Fruit fly (Drosophila melanogaster) whole organism, prepupa: ENCODE measurements around the gene kek5.

Source experiments
- Blimp-1 ChIP-seq: fragments of 200-800 bp; sonication (Bioruptor generic); optimal IDR thresholded peaks from 3 replicates; lab custom pipeline; 2017; ENCODE audit warnings: missing biosample characterization, missing genetic modification characterization, mild to moderate bottlenecking, moderate library complexity, missing genetic modification reagents
- CG10631 ChIP-seq: fragments of 200-800 bp; sonication (Bioruptor generic); optimal IDR thresholded peaks from 2 replicates; lab custom pipeline; 2016; ENCODE audit warnings: missing biosample characterization, missing genetic modification characterization
- CG10669 ChIP-seq: fragments of 200-800 bp; sonication (Bioruptor generic); optimal IDR thresholded peaks from 3 replicates; lab custom pipeline; 2018; ENCODE audit warnings: missing biosample characterization, mild to moderate bottlenecking, missing genetic modification characterization, moderate library complexity
- CG11294 ChIP-seq: fragments of 200-800 bp; sonication (Bioruptor generic); IDR thresholded peaks from 2 replicates; pipeline ENCODE4 v1.3.6; 2022; ENCODE audit warnings: missing biosample characterization, missing genetic modification characterization
- CG11902 ChIP-seq: fragments of 200-800 bp; sonication (Bioruptor generic); optimal IDR thresholded peaks from 3 replicates; lab custom pipeline; 2016; ENCODE audit warnings: missing biosample characterization, missing genetic modification characterization
- CG15336 ChIP-seq: fragments of 200-800 bp; sonication (Bioruptor generic); IDR thresholded peaks from 2 replicates; pipeline ENCODE4 v1.3.6; 2022; ENCODE audit warnings: missing biosample characterization, missing genetic modification characterization
- CG3032 ChIP-seq: fragments of 200-800 bp; optimal IDR thresholded peaks from 2 replicates; lab custom pipeline; 2019; ENCODE audit warnings: missing biosample characterization, mild to moderate bottlenecking, missing genetic modification characterization, moderate library complexity
- CG31627 ChIP-seq: fragments of 200-800 bp; sonication (Bioruptor generic); optimal IDR thresholded peaks from 3 replicates; lab custom pipeline; 2016; ENCODE audit warnings: missing biosample characterization, missing genetic modification characterization
- CG3919 ChIP-seq: fragments of 200-800 bp; sonication (Bioruptor generic); optimal IDR thresholded peaks from 3 replicates; lab custom pipeline; 2016; ENCODE audit warnings: missing biosample characterization, missing genetic modification characterization
- CG6163 ChIP-seq: fragments of 200-800 bp; sonication (Bioruptor generic); IDR thresholded peaks from 3 replicates; pipeline ENCODE4 v1.3.6; 2022; ENCODE audit warnings: missing biosample characterization, missing genetic modification characterization
- CG6276 ChIP-seq: fragments of 200-800 bp; sonication (Bioruptor generic); optimal IDR thresholded peaks from 2 replicates; lab custom pipeline; 2017; ENCODE audit warnings: missing biosample characterization, mild to moderate bottlenecking, missing genetic modification characterization
- CG6792 ChIP-seq: fragments of 200-800 bp; sonication (Bioruptor generic); optimal IDR thresholded peaks from 3 replicates; lab custom pipeline; 2016; ENCODE audit warnings: missing biosample characterization, missing genetic modification characterization
- CG6854 ChIP-seq: fragments of 200-800 bp; sonication (Bioruptor generic); optimal IDR thresholded peaks from 2 replicates; lab custom pipeline; 2017; ENCODE audit warnings: missing biosample characterization, mild to moderate bottlenecking, missing genetic modification characterization
- CG7368 ChIP-seq: fragments of 200-800 bp; sonication (Bioruptor generic); optimal IDR thresholded peaks from 3 replicates; lab custom pipeline; 2016; ENCODE audit warnings: missing biosample characterization, missing genetic modification characterization
- CG8319 ChIP-seq: fragments of 200-800 bp; sonication (Bioruptor generic); optimal IDR thresholded peaks from 3 replicates; lab custom pipeline; 2016; ENCODE audit warnings: missing biosample characterization, missing genetic modification characterization
- CG8632 ChIP-seq: fragments of 200-800 bp; sonication (Bioruptor generic); optimal IDR thresholded peaks from 3 replicates; lab custom pipeline; 2016; ENCODE audit warnings: missing biosample characterization, missing genetic modification characterization
- CG9139 ChIP-seq: fragments of 200-800 bp; sonication (Bioruptor generic); optimal IDR thresholded peaks from 3 replicates; lab custom pipeline; 2017; ENCODE audit warnings: missing biosample characterization, mild to moderate bottlenecking, missing genetic modification characterization
- Eip75B ChIP-seq: fragments of 200-800 bp; sonication (Bioruptor generic); optimal IDR thresholded peaks from 3 replicates; lab custom pipeline; 2016; ENCODE audit warnings: missing biosample characterization, missing genetic modification characterization
- Eip78C ChIP-seq: fragments of 200-800 bp; sonication (Bioruptor generic); peaks from one replicate; lab custom pipeline; 2016; ENCODE audit warnings: missing biosample characterization, missing genetic modification characterization
- Eip93F ChIP-seq: fragments of 200-800 bp; sonication (Bioruptor generic); optimal IDR thresholded peaks from 2 replicates; lab custom pipeline; 2016; ENCODE audit warnings: missing biosample characterization, mild to moderate bottlenecking, missing genetic modification characterization
- Ets96B ChIP-seq: fragments of 200-800 bp; optimal IDR thresholded peaks from 2 replicates; lab custom pipeline; 2019; ENCODE audit warnings: missing biosample characterization, mild to moderate bottlenecking, missing genetic modification characterization, moderate library complexity
- Gug ChIP-seq: fragments of 200-800 bp; sonication (Bioruptor generic); IDR thresholded peaks from 2 replicates; pipeline ENCODE4 v1.3.6; 2022; ENCODE audit warnings: missing biosample characterization, missing genetic modification characterization
- Hr38 ChIP-seq: sonication (Bioruptor generic); optimal IDR thresholded peaks from 2 replicates; lab custom pipeline; 2016; ENCODE audit warnings: missing biosample characterization, missing genetic modification characterization
- Hr39 ChIP-seq: fragments of 200-800 bp; sonication (Bioruptor generic); optimal IDR thresholded peaks from 2 replicates; lab custom pipeline; 2016; ENCODE audit warnings: missing biosample characterization, missing genetic modification characterization
- Hr4 ChIP-seq: fragments of 200-800 bp; sonication (Bioruptor generic); optimal IDR thresholded peaks from 3 replicates; lab custom pipeline; 2016; ENCODE audit warnings: missing biosample characterization, missing genetic modification characterization
- Lpt ChIP-seq: fragments of 200-800 bp; sonication (Bioruptor generic); optimal IDR thresholded peaks from 3 replicates; lab custom pipeline; 2016; ENCODE audit warnings: missing biosample characterization, missing genetic modification characterization
- Met ChIP-seq: fragments of 200-800 bp; sonication (Bioruptor generic); optimal IDR thresholded peaks from 3 replicates; lab custom pipeline; 2016; ENCODE audit warnings: missing biosample characterization, missing genetic modification characterization
- OdsH ChIP-seq: fragments of 200-800 bp; sonication (Bioruptor generic); optimal IDR thresholded peaks from 3 replicates; lab custom pipeline; 2016; ENCODE audit warnings: missing biosample characterization, missing genetic modification characterization
- Smox ChIP-seq: fragments of 200-800 bp; sonication (Bioruptor generic); optimal IDR thresholded peaks from 3 replicates; lab custom pipeline; 2016; ENCODE audit warnings: missing biosample characterization, missing genetic modification characterization
- Sox14 ChIP-seq: fragments of 200-800 bp; sonication (Bioruptor generic); optimal IDR thresholded peaks from 3 replicates; lab custom pipeline; 2016; ENCODE audit warnings: missing biosample characterization, missing genetic modification characterization
- Sox15 ChIP-seq: fragments of 200-800 bp; sonication (Bioruptor generic); optimal IDR thresholded peaks from 3 replicates; lab custom pipeline; 2016; ENCODE audit warnings: missing biosample characterization, missing genetic modification characterization
- achi ChIP-seq: fragments of 200-800 bp; sonication (Bioruptor generic); optimal IDR thresholded peaks from 3 replicates; lab custom pipeline; 2016; ENCODE audit warnings: missing biosample characterization, missing genetic modification characterization
- acj6 ChIP-seq: fragments of 200-800 bp; sonication (Bioruptor generic); optimal IDR thresholded peaks from 3 replicates; lab custom pipeline; 2016; ENCODE audit warnings: missing biosample characterization, missing genetic modification characterization
- dac ChIP-seq: fragments of 200-800 bp; sonication (Bioruptor generic); optimal IDR thresholded peaks from 2 replicates; lab custom pipeline; 2017; ENCODE audit warnings: missing biosample characterization, mild to moderate bottlenecking, missing genetic modification characterization
- eg ChIP-seq: fragments of 200-800 bp; sonication (Bioruptor generic); IDR thresholded peaks from 3 replicates; pipeline ENCODE4 v1.3.6; 2022; ENCODE audit warnings: missing biosample characterization, missing genetic modification characterization
- esn ChIP-seq: fragments of 200-800 bp; sonication (Bioruptor generic); optimal IDR thresholded peaks from 2 replicates; lab custom pipeline; 2016; ENCODE audit warnings: missing biosample characterization, mild to moderate bottlenecking, missing genetic modification characterization, moderate library complexity
- fkh ChIP-seq: fragments of 200-800 bp; sonication (Bioruptor generic); optimal IDR thresholded peaks from 3 replicates; lab custom pipeline; 2017; ENCODE audit warnings: missing biosample characterization, mild to moderate bottlenecking, missing genetic modification characterization, moderate library complexity
- lz ChIP-seq: fragments of 200-800 bp; sonication (Bioruptor generic); optimal IDR thresholded peaks from 3 replicates; lab custom pipeline; 2016; ENCODE audit warnings: missing biosample characterization, missing genetic modification characterization
- net ChIP-seq: fragments of 200-800 bp; sonication (Bioruptor generic); optimal IDR thresholded peaks from 3 replicates; lab custom pipeline; 2016; ENCODE audit warnings: missing biosample characterization, missing genetic modification characterization
- salr ChIP-seq, 2 experiments: fragments of 200-800 bp; sonication (Bioruptor generic); optimal IDR thresholded peaks; 3 replicates each; lab custom pipeline; 2016 to 2018; ENCODE audit warnings: missing biosample characterization in 2 of 2, missing genetic modification characterization in 2 of 2, mild to moderate bottlenecking in 1 of 2
- ss ChIP-seq, 2 experiments: fragments of 200-800 bp; sonication (Bioruptor generic); optimal IDR thresholded peaks; 2 replicates in 1 of 2; 3 replicates in 1 of 2; lab custom pipeline; 2017 to 2018; ENCODE audit warnings: mild to moderate bottlenecking in 2 of 2, missing biosample characterization in 2 of 2, missing genetic modification characterization in 2 of 2, moderate library complexity in 1 of 2
- svp ChIP-seq: fragments of 200-800 bp; sonication (Bioruptor generic); peaks from one replicate; lab custom pipeline; 2016; ENCODE audit warnings: missing biosample characterization, missing genetic modification characterization
- topi ChIP-seq: fragments of 200-800 bp; sonication (Bioruptor generic); optimal IDR thresholded peaks from 3 replicates; lab custom pipeline; 2016; ENCODE audit warnings: missing biosample characterization, missing genetic modification characterization
- vri ChIP-seq: fragments of 200-800 bp; sonication (Bioruptor generic); optimal IDR thresholded peaks from 3 replicates; lab custom pipeline; 2016; ENCODE audit warnings: missing biosample characterization, mild to moderate bottlenecking, missing genetic modification characterization

Gene kek5

dm6 chrX:19504170-19504765, 151.3 kb downstream of the kek5 start:
- no peak for TF ChIP-seq CG6792 (GFP tag; lab: Kevin White, UChicago)
- TF ChIP-seq, all 60 proteins: peak for 0

- TF ChIP-seq net (GFP tag; lab: Kevin White, UChicago) (no peak), Eip78C (GFP tag; lab: Kevin White, UChicago) (peak; percentile 73), Sox14 (GFP tag; lab: Kevin White, UChicago) (peak; percentile 32), CG10669 (no peak), eg (GFP tag; lab: Robert Waterston, UW) (0 out of 3 replicates have a peak, but pooled peaks have one; percentile 30), topi (no peak), esn (peak; percentile 37), Blimp-1 (peak; percentile 93), CG9139 (no peak), CG15336 (GFP tag; lab: Robert Waterston, UW) (0 out of 2 replicates have a peak, but pooled peaks have one; percentile 14), CG8632 (no peak), svp (GFP tag; lab: Kevin White, UChicago) (peak; percentile 93), CG6854 (peak; percentile 35), CG3919 (peak; percentile 0), ss (GFP tag; optimal IDR thresholded peaks at IDR 0.05; lab: Kevin White, UChicago) (peak in 1 of 2 experiments; percentile 31), CG6276 (GFP tag; lab: Kevin White, UChicago) (no peak), dac (GFP tag; lab: Kevin White, UChicago) (no peak), CG3032 (no peak), Smox (GFP tag; lab: Kevin White, UChicago) (peak; percentile 25), vri (no peak), Lpt (GFP tag; lab: Kevin White, UChicago) (no peak), CG31627 (GFP tag; lab: Kevin White, UChicago) (peak; percentile 27), Eip93F (GFP tag; lab: Kevin White, UChicago) (no peak), Eip75B (GFP tag; lab: Kevin White, UChicago) (peak; percentile 41), CG10631 (GFP tag; lab: Kevin White, UChicago) (no peak), achi (no peak), Hr38 (GFP tag; lab: Kevin White, UChicago) (no peak), Ets96B (tag; lab: Kevin White, UChicago) (no peak), CG11902 (GFP tag; lab: Kevin White, UChicago) (no peak), Hr4 (GFP tag; lab: Kevin White, UChicago) (no peak), OdsH (GFP tag; lab: Kevin White, UChicago) (no peak), Hr39 (no peak), lz (peak; percentile 26), CG6163 (peak; percentile 56; the same call in 2 of the 3 replicates), salr (GFP tag; optimal IDR thresholded peaks at IDR 0.05; lab: Kevin White, UChicago) (no peak), Gug (GFP tag; lab: Robert Waterston, UW) (no peak), CG6792 (GFP tag; lab: Kevin White, UChicago) (peak; percentile 2), CG8319 (GFP tag; lab: Kevin White, UChicago) (no peak), CG11294 (no peak), fkh (GFP tag; lab: Kevin White, UChicago) (no peak), Met (GFP tag; lab: Kevin White, UChicago) (no peak), CG7368 (GFP tag; lab: Kevin White, UChicago) (no peak), acj6 (GFP tag; lab: Kevin White, UChicago) (no peak), Sox15 (GFP tag; lab: Kevin White, UChicago) (no peak)
Observed at dm6 chrX:19505334-19506185, 152.6 kb downstream of the kek5 start.
